Fruit fly (Drosophila melanogaster) whole organism, embryonic: ENCODE measurements around the gene CG42488.

ENCODE experiments used
- Atf3 ChIP-seq: fragments of 200-800 bp; sonication (Bioruptor generic); optimal IDR thresholded peaks from 3 replicates; lab custom pipeline; 2016; ENCODE audit warnings: missing biosample characterization, missing genetic modification characterization
- CG1024 ChIP-seq: fragments of 200-800 bp; sonication (Bioruptor generic); IDR thresholded peaks from 2 replicates; pipeline ENCODE4 v1.3.6; 2022; ENCODE audit warnings: missing biosample characterization, missing genetic modification characterization
- CG10543 ChIP-seq: fragments of 200-800 bp; sonication (Bioruptor generic); optimal IDR thresholded peaks from 3 replicates; lab custom pipeline; 2017; ENCODE audit warnings: missing biosample characterization, mild to moderate bottlenecking, missing genetic modification characterization, moderate library complexity
- CG11093 ChIP-seq: fragments of 200-800 bp; sonication (Bioruptor generic); IDR thresholded peaks from 3 replicates; pipeline ENCODE4 v1.3.6; 2022; ENCODE audit warnings: missing biosample characterization, missing genetic modification characterization
- CG11504 ChIP-seq: fragments of 200-800 bp; sonication (Bioruptor generic); optimal IDR thresholded peaks from 3 replicates; lab custom pipeline; 2019; ENCODE audit warnings: missing biosample characterization, mild to moderate bottlenecking, missing genetic modification characterization, moderate library complexity
- CG12659 ChIP-seq: fragments of 200-800 bp; sonication (Bioruptor generic); optimal IDR thresholded peaks from 3 replicates; lab custom pipeline; 2017; ENCODE audit warnings: mild to moderate bottlenecking, missing biosample characterization, missing genetic modification reagents, missing genetic modification characterization
- CG15696 ChIP-seq: fragments of 200-800 bp; sonication (Bioruptor generic); optimal IDR thresholded peaks from 2 replicates; lab custom pipeline; 2019; ENCODE audit warnings: missing biosample characterization, mild to moderate bottlenecking, missing genetic modification characterization, moderate library complexity
- CG1603 ChIP-seq: fragments of 200-800 bp; sonication (Bioruptor generic); optimal IDR thresholded peaks from 2 replicates; lab custom pipeline; 2019; ENCODE audit warnings: missing biosample characterization, mild to moderate bottlenecking, missing genetic modification characterization, moderate library complexity
- CG17359 ChIP-seq: fragments of 200-800 bp; sonication (Bioruptor generic); optimal IDR thresholded peaks from 3 replicates; lab custom pipeline; 2018; ENCODE audit warnings: missing biosample characterization, mild to moderate bottlenecking, missing genetic modification characterization, moderate library complexity
- CG17361 ChIP-seq: fragments of 200-800 bp; sonication (Bioruptor generic); IDR thresholded peaks from 3 replicates; pipeline ENCODE4 v1.3.6; 2022; ENCODE audit warnings: missing biosample characterization, missing genetic modification characterization
- CG17802 ChIP-seq: fragments of 200-800 bp; sonication (Bioruptor generic); optimal IDR thresholded peaks from 2 replicates; lab custom pipeline; 2018; ENCODE audit warnings: missing biosample characterization, mild to moderate bottlenecking, missing genetic modification characterization, moderate library complexity
- CG17829 ChIP-seq: fragments of 200-800 bp; optimal IDR thresholded peaks from 2 replicates; lab custom pipeline; 2019; ENCODE audit warnings: missing biosample characterization, mild to moderate bottlenecking, missing genetic modification characterization, moderate library complexity
- CG18619 ChIP-seq: fragments of 200-800 bp; sonication (Bioruptor generic); optimal IDR thresholded peaks from 3 replicates; lab custom pipeline; 2017; ENCODE audit warnings: missing biosample characterization, mild to moderate bottlenecking, missing genetic modification characterization
- CG2120 ChIP-seq: fragments of 200-800 bp; sonication (Bioruptor generic); optimal IDR thresholded peaks from 3 replicates; lab custom pipeline; 2016; ENCODE audit warnings: missing biosample characterization, missing genetic modification characterization
- CG2202 ChIP-seq: fragments of 200-800 bp; sonication (Bioruptor generic); optimal IDR thresholded peaks from 2 replicates; lab custom pipeline; 2018; ENCODE audit warnings: missing biosample characterization, mild to moderate bottlenecking, missing genetic modification characterization
- CG2889 ChIP-seq: fragments of 200-800 bp; sonication (Bioruptor generic); IDR thresholded peaks from 3 replicates; pipeline ENCODE4 v1.3.6; 2022; ENCODE audit warnings: missing biosample characterization, missing genetic modification characterization
- CG33557 ChIP-seq: fragments of 200-800 bp; sonication (Bioruptor generic); optimal IDR thresholded peaks from 2 replicates; lab custom pipeline; 2019; ENCODE audit warnings: missing biosample characterization, mild to moderate bottlenecking, missing genetic modification characterization, moderate library complexity
- CG3407 ChIP-seq: fragments of 200-800 bp; sonication (Bioruptor generic); optimal IDR thresholded peaks from 2 replicates; lab custom pipeline; 2018; ENCODE audit warnings: missing biosample characterization, mild to moderate bottlenecking, missing genetic modification characterization
- CG5245 ChIP-seq: fragments of 200-800 bp; sonication (Bioruptor generic); optimal IDR thresholded peaks from 3 replicates; lab custom pipeline; 2016; ENCODE audit warnings: missing biosample characterization, missing genetic modification characterization
- CG6813 ChIP-seq: fragments of 200-800 bp; sonication (Bioruptor generic); optimal IDR thresholded peaks from 2 replicates; lab custom pipeline; 2017; ENCODE audit warnings: missing biosample characterization, missing genetic modification characterization, mild to moderate bottlenecking, moderate library complexity, missing genetic modification reagents
- CG7745 ChIP-seq: fragments of 200-800 bp; sonication (Bioruptor generic); optimal IDR thresholded peaks from 2 replicates; lab custom pipeline; 2018; ENCODE audit warnings: missing biosample characterization, mild to moderate bottlenecking, missing genetic modification characterization, moderate library complexity
- CG8388 ChIP-seq: fragments of 200-800 bp; sonication (Bioruptor generic); optimal IDR thresholded peaks from 2 replicates; lab custom pipeline; 2019; ENCODE audit warnings: missing biosample characterization, mild to moderate bottlenecking, missing genetic modification characterization, moderate library complexity
- CG9437 ChIP-seq: fragments of 200-800 bp; sonication (Bioruptor generic); optimal IDR thresholded peaks from 2 replicates; lab custom pipeline; 2018; ENCODE audit warnings: missing biosample characterization, mild to moderate bottlenecking, missing genetic modification characterization
- CkIIα-i1 ChIP-seq: fragments of 200-800 bp; sonication (Bioruptor generic); IDR thresholded peaks from 2 replicates; pipeline ENCODE4 v1.3.6; 2022; ENCODE audit warnings: missing biosample characterization, missing genetic modification characterization
- HLH3B ChIP-seq: fragments of 200-800 bp; sonication (Bioruptor generic); IDR thresholded peaks from 2 replicates; pipeline ENCODE4 v1.3.6; 2022; ENCODE audit warnings: missing biosample characterization, missing genetic modification characterization
- HmgD ChIP-seq: fragments of 200-800 bp; sonication (Bioruptor generic); optimal IDR thresholded peaks from 3 replicates; lab custom pipeline; 2016; ENCODE audit warnings: missing biosample characterization, missing genetic modification characterization
- Mad ChIP-seq: fragments of 200-800 bp; sonication (Bioruptor generic); optimal IDR thresholded peaks from 2 replicates; lab custom pipeline; 2016; ENCODE audit warnings: missing biosample characterization, missing genetic modification characterization
- NC2β ChIP-seq: fragments of 200-800 bp; sonication (Bioruptor generic); optimal IDR thresholded peaks from 2 replicates; lab custom pipeline; 2016; ENCODE audit warnings: missing biosample characterization, missing genetic modification characterization
- Stat92E ChIP-seq, 3 experiments: fragments of >200 bp in 2 of 3; fragments of 200-800 bp in 1 of 3; sonication (Bioruptor generic) in 1 of 3; optimal IDR thresholded peaks; 2 replicates each; lab custom pipeline; 2017 to 2019; ENCODE audit warnings: missing biosample characterization in 3 of 3, missing genetic modification characterization in 3 of 3, mild to moderate bottlenecking in 1 of 3, moderate library complexity in 1 of 3
- Usf ChIP-seq: fragments of 200-800 bp; sonication (Bioruptor generic); optimal IDR thresholded peaks from 2 replicates; lab custom pipeline; 2017; ENCODE audit warnings: missing genotype, missing biosample characterization, missing genetic modification characterization
- YL-1 ChIP-seq: fragments of 200-800 bp; sonication (Bioruptor generic); optimal IDR thresholded peaks from 3 replicates; lab custom pipeline; 2017; ENCODE audit warnings: missing biosample characterization, mild to moderate bottlenecking, missing genetic modification characterization
- aop ChIP-seq: fragments of 200-800 bp; sonication (Bioruptor generic); IDR thresholded peaks from 2 replicates; pipeline ENCODE4 v1.3.6; 2022; ENCODE audit warnings: missing biosample characterization, missing genetic modification characterization
- ase ChIP-seq: fragments of 200-800 bp; sonication (Bioruptor generic); IDR thresholded peaks from 3 replicates; pipeline ENCODE4 v1.3.6; 2022; ENCODE audit warnings: missing biosample characterization, missing genetic modification characterization
- btn ChIP-seq: fragments of 200-800 bp; sonication (Bioruptor generic); optimal IDR thresholded peaks from 2 replicates; lab custom pipeline; 2016; ENCODE audit warnings: missing biosample characterization, missing genetic modification characterization
- fd64A ChIP-seq: fragments of 200-800 bp; sonication (Bioruptor generic); optimal IDR thresholded peaks from 3 replicates; lab custom pipeline; 2018; ENCODE audit warnings: missing biosample characterization, mild to moderate bottlenecking, missing genetic modification characterization
- gce ChIP-seq: fragments of 200-800 bp; sonication (Bioruptor generic); IDR thresholded peaks from 3 replicates; pipeline ENCODE4 v1.3.6; 2022; ENCODE audit warnings: missing biosample characterization, missing genetic modification characterization
- gem ChIP-seq: fragments of 200-800 bp; sonication (Bioruptor generic); optimal IDR thresholded peaks from 2 replicates; lab custom pipeline; 2019; ENCODE audit warnings: missing biosample characterization, mild to moderate bottlenecking, missing genetic modification characterization, moderate library complexity
- gfzf ChIP-seq: fragments of 200-800 bp; sonication (Bioruptor generic); optimal IDR thresholded peaks from 2 replicates; lab custom pipeline; 2016; ENCODE audit warnings: missing biosample characterization, mild to moderate bottlenecking, missing genetic modification characterization, moderate library complexity
- insv ChIP-seq, 2 experiments: fragments of 200-800 bp; sonication (Bioruptor generic); optimal IDR thresholded peaks; 3 replicates each; lab custom pipeline; 2016 to 2018; ENCODE audit warnings: missing biosample characterization in 2 of 2, missing genetic modification characterization in 2 of 2
- kni ChIP-seq: fragments of 200-800 bp; sonication (Bioruptor generic); optimal IDR thresholded peaks from 3 replicates; lab custom pipeline; 2017; ENCODE audit warnings: mild to moderate bottlenecking, missing biosample characterization, missing genetic modification reagents, missing genetic modification characterization
- odd ChIP-seq: fragments of 200-800 bp; sonication (Bioruptor generic); optimal IDR thresholded peaks from 2 replicates; lab custom pipeline; 2017; ENCODE audit warnings: missing biosample characterization, mild to moderate bottlenecking, missing genetic modification characterization
- sc ChIP-seq, 3 experiments: fragments of >200 bp in 2 of 3; fragments of 200-800 bp in 1 of 3; sonication (Bioruptor generic) in 1 of 3; optimal IDR thresholded peaks; 2 replicates in 2 of 3; 3 replicates in 1 of 3; lab custom pipeline; 2017; ENCODE audit warnings: mild to moderate bottlenecking in 1 of 3, missing biosample characterization in 1 of 3, missing genetic modification characterization in 1 of 3, missing genetic modification reagents in 1 of 3
- scrt ChIP-seq: fragments of 200-800 bp; sonication (Bioruptor generic); optimal IDR thresholded peaks from 2 replicates; lab custom pipeline; 2018; ENCODE audit warnings: missing biosample characterization, mild to moderate bottlenecking, missing genetic modification characterization, moderate library complexity
- seq ChIP-seq: fragments of 200-800 bp; sonication (Bioruptor generic); IDR thresholded peaks from 2 replicates; pipeline ENCODE4 v1.3.6; 2022; ENCODE audit warnings: missing biosample characterization, missing genetic modification characterization
- slp2 ChIP-seq: fragments of 200-800 bp; sonication (Bioruptor generic); optimal IDR thresholded peaks from 2 replicates; lab custom pipeline; 2016; ENCODE audit warnings: missing biosample characterization, missing genetic modification characterization
- sug ChIP-seq: fragments of 200-800 bp; optimal IDR thresholded peaks from 2 replicates; lab custom pipeline; 2019; ENCODE audit warnings: missing biosample characterization, mild to moderate bottlenecking, missing genetic modification characterization, moderate library complexity
- trh ChIP-seq: fragments of 200-800 bp; sonication (Bioruptor generic); optimal IDR thresholded peaks from 2 replicates; lab custom pipeline; 2016; ENCODE audit warnings: missing biosample characterization, missing genetic modification characterization
- vvl ChIP-seq: fragments of 200-800 bp; sonication (Bioruptor generic); IDR thresholded peaks from 2 replicates; pipeline ENCODE4 v1.3.6; 2022; ENCODE audit warnings: missing biosample characterization, missing genetic modification characterization
- zfh1 ChIP-seq: fragments of 200-800 bp; sonication (Bioruptor generic); IDR thresholded peaks from 3 replicates; pipeline ENCODE4 v1.3.6; 2022; ENCODE audit warnings: missing biosample characterization, missing genetic modification characterization

CG42488 gene

DNA sequence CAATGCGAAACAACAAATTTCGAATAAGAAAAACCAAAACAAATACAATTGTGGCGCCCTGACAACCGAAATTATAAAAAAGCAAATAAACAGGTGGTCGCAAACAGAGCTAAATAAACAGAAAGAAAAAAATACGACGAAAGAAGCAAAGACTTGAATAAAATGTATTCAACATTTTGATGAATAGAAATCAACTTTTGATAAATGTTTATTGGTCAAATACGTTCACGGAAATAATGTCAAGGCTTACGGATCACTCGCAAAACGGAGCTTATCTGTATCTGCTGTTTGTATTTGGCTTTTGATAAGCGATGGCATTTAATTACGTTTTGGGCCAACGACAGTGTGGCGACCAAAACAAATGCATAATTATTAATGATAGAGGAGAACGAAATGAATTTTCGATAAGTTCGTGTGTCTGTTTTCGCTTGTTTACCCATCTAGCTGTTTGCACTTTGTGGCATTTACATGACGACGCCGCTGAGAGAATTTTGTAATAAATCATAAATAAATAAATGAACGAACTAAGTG lies 29.7 kb upstream of the CG42488 start (continued):
- peak; percentile 46 for TF ChIP-seq kni (GFP tag; lab: Kevin White, UChicago)
- TF ChIP-seq HmgD (GFP tag; lab: Kevin White, UChicago) = no peak
- TF ChIP-seq NC2β (GFP tag; lab: Kevin White, UChicago) = peak; percentile 27
- TF ChIP-seq CG11504 (tag; lab: Kevin White, UChicago) = peak; percentile 45
- no peak for TF ChIP-seq CG17802 (tag; lab: Kevin White, UChicago)
- TF ChIP-seq CG9437 = peak; percentile 14
- TF ChIP-seq scrt (GFP tag; lab: Kevin White, UChicago) = peak; percentile 61
- TF ChIP-seq CG2202 (tag; lab: Kevin White, UChicago) = peak; percentile 66
- peak; percentile 67 for TF ChIP-seq sug (tag; lab: Kevin White, UChicago)
- TF ChIP-seq CG6813 (GFP tag; lab: Kevin White, UChicago) = peak; percentile 64
- TF ChIP-seq slp2 (GFP tag; lab: Kevin White, UChicago) = peak; percentile 23
- TF ChIP-seq zfh1 (GFP tag; lab: Robert Waterston, UW) = peak; percentile 59; the same call in 2 of the 3 replicates
- TF ChIP-seq CG12659 = peak; percentile 26
- peak; percentile 33 for TF ChIP-seq CG2120 (GFP tag; lab: Kevin White, UChicago)
- no peak for TF ChIP-seq HLH3B (GFP tag; lab: Robert Waterston, UW)
- peak; percentile 70 for TF ChIP-seq CG7745
- peak; percentile 84 for TF ChIP-seq odd (GFP tag; lab: Kevin White, UChicago)
- peak; percentile 25 for TF ChIP-seq YL-1
- TF ChIP-seq ase (GFP tag; lab: Robert Waterston, UW) = no peak
- TF ChIP-seq CG3407 (GFP tag; lab: Kevin White, UChicago) = peak; percentile 55
- TF ChIP-seq seq (GFP tag; lab: Robert Waterston, UW) = no peak; the same call in 1 of the 2 replicates
- no peak for TF ChIP-seq CG5245 (GFP tag; lab: Kevin White, UChicago)
- peak in 1 of 2 experiments; percentile 34 for TF ChIP-seq insv (GFP tag; optimal IDR thresholded peaks at IDR 0.05; lab: Kevin White, UChicago)
- TF ChIP-seq btn (GFP tag; lab: Kevin White, UChicago) = no peak
- no peak for TF ChIP-seq trh (GFP tag; lab: Kevin White, UChicago)
- TF ChIP-seq gem (tag; lab: Kevin White, UChicago) = peak; percentile 66
- TF ChIP-seq gce (GFP tag; lab: Robert Waterston, UW) = no peak
- TF ChIP-seq aop (GFP tag; lab: Robert Waterston, UW) = no peak
- TF ChIP-seq sc (optimal IDR thresholded peaks at IDR 0.05; lab: Kevin White, UChicago) = no peak
- peak; percentile 46 for TF ChIP-seq sc (GFP tag; optimal IDR thresholded peaks at IDR 0.05; lab: Kevin White, UChicago)
- TF ChIP-seq CG1603 (tag; lab: Kevin White, UChicago) = peak; percentile 50
- TF ChIP-seq Usf (GFP tag; lab: Kevin White, UChicago) = no peak
- TF ChIP-seq CG1024 = 0 out of 2 replicates have a peak, but pooled peaks have one; percentile 16
- TF ChIP-seq CkIIα-i1 (GFP tag; lab: Robert Waterston, UW) = no peak
- peak; percentile 34 for TF ChIP-seq Mad (GFP tag; lab: Kevin White, UChicago)
- peak; percentile 42 for TF ChIP-seq CG10543 (GFP tag; lab: Kevin White, UChicago)
- peak; percentile 0 for TF ChIP-seq CG17359 (tag; lab: Kevin White, UChicago)
- TF ChIP-seq CG33557 = peak; percentile 83
- peak; percentile 39 for TF ChIP-seq CG17829 (tag; lab: Kevin White, UChicago)
- peak; percentile 83 for TF ChIP-seq CG15696 (tag; lab: Kevin White, UChicago)
- TF ChIP-seq CG17361 (GFP tag; lab: Robert Waterston, UW) = 0 out of 3 replicates have a peak, but pooled peaks have one; percentile 35
- peak; percentile 32 for TF ChIP-seq fd64A
- no peak for TF ChIP-seq gfzf (GFP tag; lab: Kevin White, UChicago)
- peak; percentile 63 for TF ChIP-seq CG18619 (GFP tag; lab: Kevin White, UChicago)
- TF ChIP-seq CG11093 (GFP tag; lab: Robert Waterston, UW) = no peak
- TF ChIP-seq CG8388 (GFP tag; lab: Kevin White, UChicago) = no peak
- TF ChIP-seq vvl (GFP tag; lab: Robert Waterston, UW) = peak; percentile 22; the same call in 1 of the 2 replicates
- TF ChIP-seq Stat92E (GFP tag; optimal IDR thresholded peaks at IDR 0.05; lab: Kevin White, UChicago) = no peak
- TF ChIP-seq Atf3 (GFP tag; lab: Kevin White, UChicago) = peak; percentile 45
- no peak for TF ChIP-seq CG2889
